Worm (Caenorhabditis elegans) whole organism, young adult: Measurements from ENCODE around the gene rmd-2.

Experiments
- F10E7.11 ChIP-seq: sonication (generic microtip); optimal IDR thresholded peaks from 2 replicates; lab custom pipeline; 2017; ENCODE audit warnings: mild to moderate bottlenecking, missing genetic modification characterization, moderate library complexity, missing compliant biosample characterization
- F37B4.10 ChIP-seq: fragments of 200-800 bp; sonication (Bioruptor generic); IDR thresholded peaks from 2 replicates; pipeline ENCODE4 v1.3.6; 2022; ENCODE audit warnings: missing genetic modification characterization, missing compliant biosample characterization
- F55B11.4 ChIP-seq: sonication (generic microtip); optimal IDR thresholded peaks from 2 replicates; lab custom pipeline; 2016; ENCODE audit warnings: missing compliant biosample characterization, missing genetic modification characterization, borderline replicate concordance; ENCODE audit not compliant: insufficient read depth
- F57A8.1 ChIP-seq: fragments of 200-800 bp; sonication (Bioruptor generic); optimal IDR thresholded peaks from 2 replicates; lab custom pipeline; 2018; ENCODE audit warnings: mild to moderate bottlenecking, missing genetic modification characterization, moderate library complexity, missing compliant biosample characterization
- K12H6.12 ChIP-seq: fragments of 200-800 bp; sonication (Bioruptor generic); optimal IDR thresholded peaks from 2 replicates; lab custom pipeline; 2018; ENCODE audit warnings: mild to moderate bottlenecking, missing genetic modification characterization, missing compliant biosample characterization
- Y53F4B.3 ChIP-seq: fragments of 200-800 bp; sonication (Bioruptor generic); IDR thresholded peaks from 2 replicates; pipeline ENCODE4 v1.3.6; 2022; ENCODE audit warnings: missing genetic modification reagents, missing genetic modification characterization, missing compliant biosample characterization
- Y67H2A.10 ChIP-seq: fragments of 200-800 bp; sonication (Bioruptor generic); conservative IDR thresholded peaks from 2 replicates; pipeline ENCODE4 v1.3.6; 2022; ENCODE audit warnings: missing genetic modification reagents, missing genetic modification characterization, missing compliant biosample characterization
- Y95B8A.8 ChIP-seq: fragments of 200-800 bp; sonication (Bioruptor generic); IDR thresholded peaks from 2 replicates; pipeline ENCODE4 v1.3.6; 2022; ENCODE audit warnings: missing genetic modification reagents, missing genetic modification characterization, missing compliant biosample characterization
- ZK185.1 ChIP-seq: sonication (generic microtip); optimal IDR thresholded peaks from 2 replicates; lab custom pipeline; 2016; ENCODE audit warnings: mild to moderate bottlenecking, missing genetic modification characterization, missing compliant biosample characterization; ENCODE audit not compliant: poor library complexity, severe bottlenecking
- akir-1 ChIP-seq: fragments of 200-800 bp; sonication (Bioruptor generic); optimal IDR thresholded peaks from 2 replicates; lab custom pipeline; 2018; ENCODE audit warnings: mild to moderate bottlenecking, missing genetic modification characterization, moderate library complexity, missing compliant biosample characterization
- ama-1 ChIP-seq, 3 experiments: fragments of 150-350 bp in 1 of 3; sonication (generic microtip) in 2 of 3; optimal IDR thresholded peaks; 2 replicates each; lab custom pipeline; 2014 to 2018; ENCODE audit warnings: missing biosample characterization in 2 of 3, missing genetic modification characterization in 2 of 3, missing genetic modification reagents in 2 of 3
- aptf-2 ChIP-seq: fragments of 200-800 bp; sonication (Bioruptor generic); conservative IDR thresholded peaks from 2 replicates; pipeline ENCODE4 v1.3.6; 2022; ENCODE audit warnings: missing genetic modification reagents, missing genetic modification characterization, missing compliant biosample characterization
- ccch-3 ChIP-seq: fragments of 200-800 bp; sonication (Bioruptor generic); optimal IDR thresholded peaks from 2 replicates; lab custom pipeline; 2018; ENCODE audit warnings: mild to moderate bottlenecking, missing genetic modification characterization, missing compliant biosample characterization
- cebp-1 ChIP-seq, 2 experiments: fragments of 200-800 bp in 1 of 2; sonication (Bioruptor generic) in 1 of 2; sonication (generic microtip) in 1 of 2; IDR thresholded peaks in 1 of 2; optimal IDR thresholded peaks in 1 of 2; 2 replicates each; pipeline versions ENCODE4 v1.3.6 to Lab custom; 2017 to 2022; ENCODE audit warnings: missing compliant biosample characterization in 2 of 2, missing genetic modification characterization in 2 of 2, mild to moderate bottlenecking in 1 of 2, missing genetic modification reagents in 1 of 2, moderate library complexity in 1 of 2
- dox-1 ChIP-seq: fragments of 200-800 bp; sonication (Bioruptor generic); IDR thresholded peaks from 2 replicates; pipeline ENCODE4 v1.3.6; 2022; ENCODE audit warnings: missing genetic modification reagents, missing genetic modification characterization, missing compliant biosample characterization
- efl-1 ChIP-seq: fragments of 150-350 bp; optimal IDR thresholded peaks from 2 replicates; lab custom pipeline; 2014; ENCODE audit warnings: missing biosample characterization, missing genetic modification reagents, missing genetic modification characterization
- egl-18 ChIP-seq: fragments of 200-800 bp; sonication (Bioruptor generic); IDR thresholded peaks from 2 replicates; pipeline ENCODE4 v1.3.6; 2022; ENCODE audit warnings: missing genetic modification reagents, missing genetic modification characterization, missing compliant biosample characterization
- egl-44 ChIP-seq: fragments of 200-800 bp; sonication (Bioruptor generic); IDR thresholded peaks from 2 replicates; pipeline ENCODE4 v1.3.6; 2022; ENCODE audit warnings: missing genetic modification reagents, missing genetic modification characterization, missing compliant biosample characterization
- egrh-3 ChIP-seq: fragments of 200-800 bp; sonication (Bioruptor generic); IDR thresholded peaks from 2 replicates; pipeline ENCODE4 v1.3.6; 2022; ENCODE audit warnings: missing genetic modification reagents, missing genetic modification characterization, missing compliant biosample characterization
- fkh-3 ChIP-seq: sonication (generic microtip); optimal IDR thresholded peaks from 2 replicates; lab custom pipeline; 2016; ENCODE audit warnings: mild to moderate bottlenecking, missing genetic modification characterization, missing compliant biosample characterization
- lag-1 ChIP-seq: fragments of 200-800 bp; sonication (Bioruptor generic); IDR thresholded peaks from 2 replicates; pipeline ENCODE4 v1.3.6; 2022; ENCODE audit warnings: missing genetic modification reagents, missing genetic modification characterization, missing compliant biosample characterization
- let-526 ChIP-seq: fragments of 200-800 bp; sonication (Bioruptor generic); IDR thresholded peaks from 2 replicates; pipeline ENCODE4 v1.3.6; 2022; ENCODE audit warnings: missing genetic modification reagents, missing genetic modification characterization, missing compliant biosample characterization
- madf-3 ChIP-seq: fragments of 200-800 bp; sonication (Bioruptor generic); IDR thresholded peaks from 2 replicates; pipeline ENCODE4 v1.3.6; 2022; ENCODE audit warnings: missing genetic modification reagents, missing genetic modification characterization, missing compliant biosample characterization
- madf-6 ChIP-seq: fragments of 200-800 bp; sonication (Bioruptor generic); IDR thresholded peaks from 2 replicates; pipeline ENCODE4 v1.3.6; 2022; ENCODE audit warnings: missing genetic modification reagents, missing genetic modification characterization, missing compliant biosample characterization
- madf-8 ChIP-seq: fragments of 200-800 bp; sonication (Bioruptor generic); conservative IDR thresholded peaks from 2 replicates; pipeline ENCODE4 v1.3.6; 2022; ENCODE audit warnings: missing genetic modification reagents, missing genetic modification characterization, missing compliant biosample characterization
- nhr-179 ChIP-seq: sonication (generic microtip); optimal IDR thresholded peaks from 2 replicates; lab custom pipeline; 2016; ENCODE audit warnings: mild to moderate bottlenecking, missing genetic modification characterization, missing compliant biosample characterization
- nhr-90 ChIP-seq: sonication (generic microtip); optimal IDR thresholded peaks from 2 replicates; lab custom pipeline; 2016; ENCODE audit warnings: missing genotype, mild to moderate bottlenecking, missing genetic modification characterization, missing compliant biosample characterization
- tbx-9 ChIP-seq: sonication (generic microtip); optimal IDR thresholded peaks from 2 replicates; lab custom pipeline; 2016; ENCODE audit warnings: borderline replicate concordance, missing genetic modification characterization, inconsistent platforms, missing compliant biosample characterization
- tlf-1 ChIP-seq: fragments of 200-800 bp; sonication (Bioruptor generic); optimal IDR thresholded peaks from 2 replicates; lab custom pipeline; 2018; ENCODE audit warnings: mild to moderate bottlenecking, missing genetic modification characterization, missing compliant biosample characterization
- xnd-1 ChIP-seq: sonication (generic microtip); optimal IDR thresholded peaks from 2 replicates; lab custom pipeline; 2016; ENCODE audit warnings: missing genotype, missing genetic modification reagents, missing genetic modification characterization, missing compliant biosample characterization
- zfh-2 ChIP-seq: fragments of 200-800 bp; sonication (Bioruptor generic); conservative IDR thresholded peaks from 2 replicates; pipeline ENCODE4 v1.3.6; 2022; ENCODE audit warnings: missing genetic modification reagents, missing genetic modification characterization, missing compliant biosample characterization
- ztf-18 ChIP-seq: sonication (generic microtip); optimal IDR thresholded peaks from 2 replicates; lab custom pipeline; 2016; ENCODE audit warnings: missing genotype, mild to moderate bottlenecking, missing genetic modification characterization, missing compliant biosample characterization

rmd-2 gene

ce11 chrV:9995791-9996190, 9.7 kb upstream of the rmd-2 start, which contains the start of gene K08H10.6:
Gene K08H10.6 (minus strand): TSS chrV:9995891.
- TF ChIP-seq tlf-1 (GFP tag; lab: Kevin White, UChicago) (no peak), K12H6.12 (tag; lab: Kevin White, UChicago) (no peak), Y95B8A.8 (GFP tag; lab: Robert Waterston, UW) (no peak), F57A8.1 (GFP tag; lab: Kevin White, UChicago) (no peak), ZK185.1 (tag; lab: Kevin White, UChicago) (no peak), madf-3 (GFP tag; lab: Robert Waterston, UW) (no peak), xnd-1 (tag; lab: Kevin White, UChicago) (no peak), egrh-3 (no peak), ztf-18 (tag; lab: Kevin White, UChicago) (no peak), F55B11.4 (tag; lab: Kevin White, UChicago) (no peak), efl-1 (GFP tag; lab: Kevin White, UChicago) (no peak), F37B4.10 (no peak), Y53F4B.3 (GFP tag; lab: Robert Waterston, UW) (no peak)

DNA sequence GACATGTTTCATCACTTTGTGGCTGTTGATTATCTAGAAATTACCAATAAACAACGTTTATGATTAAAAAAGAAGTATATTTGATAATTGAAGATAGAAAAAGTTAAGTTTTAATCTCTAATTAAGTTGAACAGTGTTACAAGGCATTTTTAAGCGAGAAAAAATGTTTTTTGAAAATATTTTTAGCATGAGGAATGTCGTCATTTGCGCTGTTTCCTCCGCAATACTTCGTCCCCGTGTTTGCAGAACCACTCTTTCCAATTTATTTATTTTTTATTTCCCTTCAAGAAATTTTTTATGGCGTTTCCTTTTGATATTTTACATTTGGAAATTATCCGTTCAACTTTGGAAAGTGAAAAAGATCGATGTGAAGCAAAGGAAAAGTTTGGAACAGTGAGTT, 5.5 kb upstream of the rmd-2 start, which contains the start of the genes rde-1 and trpp-6:
Gene rde-1, minus strand, starts transcription at position 33 of the 400 bp plus-strand sequence.
Gene trpp-6, plus strand, starts transcription at position 286 of the 400 bp plus-strand sequence.
- no peak for TF ChIP-seq madf-6
- TF ChIP-seq akir-1 (GFP tag; lab: Kevin White, UChicago), result no peak
- no peak for TF ChIP-seq Y53F4B.3 (GFP tag; lab: Robert Waterston, UW)
- TF ChIP-seq egl-44 (GFP tag; lab: Robert Waterston, UW), result no peak
- no peak for TF ChIP-seq aptf-2 (GFP tag; lab: Robert Waterston, UW)
- no peak for TF ChIP-seq fkh-3 (tag; lab: Kevin White, UChicago)
- no peak for TF ChIP-seq zfh-2

DNA sequence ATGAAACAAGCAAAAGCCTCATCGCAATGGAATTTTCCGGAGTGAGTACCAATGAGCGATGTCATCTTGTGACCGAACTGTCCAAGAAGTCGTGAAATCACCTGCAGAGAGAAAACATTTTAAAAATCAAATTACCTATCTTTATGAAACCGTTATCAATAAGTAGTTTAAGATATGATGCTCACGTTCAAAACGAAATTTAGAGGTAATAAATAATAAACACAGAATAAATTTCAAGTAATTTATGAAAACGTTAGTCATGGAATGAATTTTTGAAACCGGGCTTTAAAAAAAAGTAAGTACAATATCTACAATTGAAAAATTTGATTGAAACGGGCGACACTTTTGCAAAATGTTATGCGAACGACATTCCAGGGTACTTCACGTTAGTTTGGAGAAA, 1.6 kb upstream of the rmd-2 start, which contains the start of gene C27H6.8:
Gene C27H6.8, minus strand, starts transcription at position 101 of the 400 bp plus-strand sequence.
- no peak for TF ChIP-seq egl-18
- TF ChIP-seq ama-1 (optimal IDR thresholded peaks at IDR 0.05; lab: Kevin White, UChicago), result no peak
- TF ChIP-seq ama-1 (GFP tag; optimal IDR thresholded peaks at IDR 0.05; lab: Kevin White, UChicago), result no peak
- TF ChIP-seq dox-1 (GFP tag; lab: Robert Waterston, UW), result no peak
- no peak for TF ChIP-seq Y67H2A.10 (GFP tag; lab: Robert Waterston, UW)
- TF ChIP-seq cebp-1 (GFP tag; IDR thresholded peaks at IDR 0.05; lab: Robert Waterston, UW), result no peak
- no peak for TF ChIP-seq cebp-1 (tag; optimal IDR thresholded peaks at IDR 0.05; lab: Kevin White, UChicago)
- no peak for TF ChIP-seq tbx-9 (tag; lab: Kevin White, UChicago)
- TF ChIP-seq nhr-179, result no peak
- no peak for TF ChIP-seq ccch-3 (GFP tag; lab: Kevin White, UChicago)
- TF ChIP-seq nhr-90 (tag; lab: Kevin White, UChicago), result no peak
- TF ChIP-seq madf-3 (GFP tag; lab: Robert Waterston, UW), result no peak
- TF ChIP-seq zfh-2, result no peak
- no peak for TF ChIP-seq lag-1 (GFP tag; lab: Robert Waterston, UW)
- no peak for TF ChIP-seq aptf-2 (GFP tag; lab: Robert Waterston, UW)
- no peak for TF ChIP-seq F10E7.11 (tag; lab: Kevin White, UChicago)
- TF ChIP-seq K12H6.12 (tag; lab: Kevin White, UChicago), result no peak

DNA sequence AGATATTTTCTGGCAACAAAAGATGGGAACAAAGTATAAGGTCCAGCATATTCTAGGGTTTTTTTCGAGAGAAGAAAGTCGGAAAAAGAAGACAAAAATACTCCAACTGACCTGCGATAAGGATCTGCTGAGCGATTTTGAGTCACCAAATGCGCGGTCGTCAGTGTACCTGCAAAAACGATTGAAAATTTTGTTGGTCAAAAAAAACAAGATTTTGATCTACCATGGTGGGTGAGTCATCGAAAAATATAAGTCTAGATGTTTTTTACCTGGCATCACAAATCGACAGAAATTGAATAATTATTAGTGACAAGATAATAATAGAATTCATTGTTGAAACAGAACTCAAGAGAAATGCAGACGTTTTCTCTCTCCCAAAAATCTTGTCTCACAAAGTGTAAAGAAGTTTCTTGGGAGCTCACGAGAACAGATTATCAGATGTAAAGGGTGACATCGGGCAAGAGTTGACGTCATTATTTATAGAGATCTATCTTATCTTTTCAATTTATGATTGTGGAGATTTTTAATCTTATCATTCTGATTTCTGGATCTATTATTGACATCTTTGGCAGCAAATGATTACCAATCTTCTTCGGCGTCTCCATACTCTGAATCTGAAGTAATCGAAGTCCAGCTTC, 731 bp downstream of the rmd-2 start:
- TF ChIP-seq efl-1 (GFP tag; lab: Kevin White, UChicago), result peak; percentile 64
- peak; percentile 75 for TF ChIP-seq madf-6
- TF ChIP-seq madf-8, result peak; percentile 51
- TF ChIP-seq let-526 (GFP tag; lab: Robert Waterston, UW), result no peak
- TF ChIP-seq xnd-1 (tag; lab: Kevin White, UChicago), result peak; percentile 52
